Worm (Caenorhabditis elegans): ENCODE results near the gene Y54F10BM.23.

- TF ChIP-seq med-1 (GFP tag; optimal IDR thresholded peaks at IDR 0.05; ENCODE audit: insufficient read depth): no peak
- TF ChIP-seq ztf-23 (GFP tag; IDR thresholded peaks at IDR 0.05): no peak
- TF ChIP-seq cog-1 (tag; optimal IDR thresholded peaks at IDR 0.05): no peak
- TF ChIP-seq ref-1 (GFP tag; conservative IDR thresholded peaks at IDR 0.05): no peak
- no peak for TF ChIP-seq ztf-29 (GFP tag; IDR thresholded peaks at IDR 0.05)
Observed at ce11 chrIII:2258863-2259262, 20.5 kb downstream of the Y54F10BM.23 start, which contains the start of gene fbxa-43.

Measured in whole organism, midembryonic.